Worm (Caenorhabditis elegans) whole organism, young adult: ENCODE results near the gene Y51H7C.1.

Experiments
- cebp-1 ChIP-seq, 2 experiments: fragments of 200-800 bp in 1 of 2; sonication (Bioruptor generic) in 1 of 2; sonication (generic microtip) in 1 of 2; IDR thresholded peaks in 1 of 2; optimal IDR thresholded peaks in 1 of 2; 2 replicates each; pipeline versions ENCODE4 v1.3.6 to Lab custom; 2017 to 2022; ENCODE audit warnings: missing compliant biosample characterization in 2 of 2, missing genetic modification characterization in 2 of 2, mild to moderate bottlenecking in 1 of 2, missing genetic modification reagents in 1 of 2, moderate library complexity in 1 of 2
- cebp-2 ChIP-seq: fragments of 200-800 bp; sonication (Bioruptor generic); IDR thresholded peaks from 2 replicates; pipeline ENCODE4 v1.3.6; 2022; ENCODE audit warnings: missing genetic modification characterization, missing compliant biosample characterization
- lin-35 ChIP-seq, 3 experiments: fragments of 150-350 bp in 2 of 3; sonication (generic microtip) in 1 of 3; optimal IDR thresholded peaks; 2 replicates each; lab custom pipeline; 2014 to 2018; ENCODE audit warnings: missing biosample characterization in 3 of 3, missing genetic modification characterization in 3 of 3, missing genetic modification reagents in 3 of 3

DNA sequence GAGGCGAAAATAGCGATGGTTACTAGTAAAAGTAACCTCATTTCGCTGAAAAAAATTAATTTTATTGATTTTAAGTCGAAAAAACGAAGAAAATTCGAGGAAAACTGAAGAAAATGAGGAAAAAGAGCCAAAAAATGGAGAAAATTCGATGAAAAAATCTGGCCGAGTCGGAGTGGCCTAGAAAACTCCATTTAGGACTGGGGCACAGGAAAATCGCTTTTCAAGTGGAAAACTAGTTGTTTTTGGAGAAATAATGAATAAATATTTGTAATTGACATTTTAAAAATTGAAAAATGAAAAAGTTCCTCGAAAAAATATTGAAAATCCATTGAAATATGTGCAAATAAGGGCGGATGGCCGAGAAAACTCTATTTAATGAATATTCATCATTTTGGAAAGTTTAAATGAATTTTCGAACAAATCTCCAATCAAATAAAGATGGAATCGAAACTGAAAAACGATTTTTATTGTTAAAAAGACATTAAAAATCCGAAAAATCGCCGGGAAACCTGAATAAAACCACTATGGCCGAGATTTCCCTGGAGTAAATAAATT, 32.8 kb downstream of the Y51H7C.1 start, which contains the start of gene emc-1:
- no peak for TF ChIP-seq cebp-1 (GFP tag; IDR thresholded peaks at IDR 0.05; lab: Robert Waterston, UW)
- no peak for TF ChIP-seq cebp-1 (tag; optimal IDR thresholded peaks at IDR 0.05; lab: Kevin White, UChicago)
- no peak for TF ChIP-seq lin-35 (GFP tag; optimal IDR thresholded peaks at IDR 0.05; lab: Kevin White, UChicago)
- TF ChIP-seq cebp-2 (GFP tag; lab: Robert Waterston, UW) = no peak
